Fruit fly (Drosophila melanogaster): ENCODE results near the gene CG11164.
A peak's percentile ranks its signal among the peaks of the same experiment; 100 is the strongest.

DNA sequence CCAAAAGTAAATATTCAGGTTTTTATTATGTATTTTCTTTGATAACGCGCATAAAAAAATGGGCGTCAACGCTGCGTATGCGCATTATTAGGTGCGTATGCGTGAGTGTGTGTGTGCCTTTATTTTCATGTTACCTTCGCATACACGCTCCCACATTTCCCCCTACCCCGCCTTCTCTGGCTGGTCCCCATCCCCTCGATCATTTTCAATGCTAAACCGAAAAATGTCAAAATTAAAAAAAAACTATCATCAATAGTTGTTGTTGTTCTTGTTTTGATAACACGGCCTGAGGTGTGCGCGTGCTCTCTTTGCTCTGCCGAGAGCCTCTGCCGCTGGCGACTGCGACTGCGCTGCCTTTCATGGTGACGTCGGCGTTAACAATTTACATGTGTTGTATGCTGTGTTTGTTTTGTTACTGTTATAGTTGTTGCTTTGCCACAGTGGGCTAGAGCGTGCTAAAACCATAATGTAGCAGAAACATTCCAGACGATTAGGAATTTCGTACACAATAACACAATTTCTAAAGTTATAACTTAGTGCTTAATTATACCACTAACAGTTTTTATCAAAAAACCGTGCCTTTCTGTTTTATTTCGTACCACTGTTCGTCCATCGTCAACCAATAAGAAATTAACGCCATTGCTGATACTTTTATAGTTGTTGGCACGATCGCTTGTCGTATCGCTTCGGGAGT, 27.7 kb upstream of the CG11164 start:
- TF ChIP-seq D1 (tag; optimal IDR thresholded peaks at IDR 0.05): peak; percentile 93
- peak; percentile 55 for TF ChIP-seq EcR (GFP tag; optimal IDR thresholded peaks at IDR 0.05)
- TF ChIP-seq CG9948 (tag; optimal IDR thresholded peaks at IDR 0.05): peak; percentile 96

Measured in whole organism, pupa.